Fruit fly (Drosophila melanogaster): ENCODE measurements around the gene Arpc3A.

dm6 chr3R:15786538-15786937 is 47.9 kb upstream of the Arpc3A start, which contains the start of gene CG9590:
- TF ChIP-seq CG8478 (optimal IDR thresholded peaks at IDR 0.05) (no peak), CTCF (optimal IDR thresholded peaks at IDR 0.05) (no peak)
